Fruit fly (Drosophila melanogaster): ENCODE measurements around the gene mus304.

mus304 gene

DNA sequence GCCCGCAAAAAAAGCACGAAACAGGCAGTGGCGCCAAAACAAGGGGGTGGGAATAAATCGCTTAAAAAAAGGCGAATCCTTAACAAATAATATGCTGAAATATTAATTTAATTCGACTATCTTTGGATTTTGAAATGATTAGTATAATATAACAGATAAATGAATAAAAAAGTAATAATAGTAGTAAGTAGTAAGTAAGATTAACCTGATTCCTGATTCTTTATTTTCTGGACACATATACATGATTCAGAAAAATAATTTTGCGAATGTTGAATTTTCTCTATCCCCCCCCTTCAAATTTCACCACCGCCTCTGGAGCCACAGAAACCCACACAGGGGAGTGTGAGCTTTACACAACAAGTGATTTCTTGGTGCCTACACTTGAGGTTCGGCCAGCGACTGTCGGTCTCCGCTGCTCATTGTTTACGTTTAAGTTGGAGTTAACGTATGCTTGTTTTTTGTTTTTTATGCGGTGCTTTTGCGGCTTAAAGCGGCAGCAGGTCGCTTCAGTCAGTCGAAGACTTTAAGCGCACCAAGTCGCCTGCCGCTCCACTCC is 38.9 kb downstream of the mus304 start, which contains the start of gene CG7330 (continued):
- TF ChIP-seq E2f2 (GFP tag; IDR thresholded peaks at IDR 0.05) (peak; percentile 66), MTF-1 (GFP tag; optimal IDR thresholded peaks at IDR 0.05; ENCODE audit: borderline replicate concordance) (peak; percentile 54), CG32767 (GFP tag; IDR thresholded peaks at IDR 0.05) (peak; percentile 90), CG18476 (GFP tag; optimal IDR thresholded peaks at IDR 0.05) (peak; percentile 32), CG6272 (GFP tag; IDR thresholded peaks at IDR 0.05) (peak; percentile 75), dati (GFP tag; IDR thresholded peaks at IDR 0.05) (no peak; the same call in 1 of the 2 replicates), CG14014 (GFP tag; IDR thresholded peaks at IDR 0.05) (peak; percentile 88; the same call in 1 of the 2 replicates), HLHmδ (GFP tag; optimal IDR thresholded peaks at IDR 0.05) (no peak), CG16815 (GFP tag; optimal IDR thresholded peaks at IDR 0.05) (peak; percentile 70), CG13424 (tag; optimal IDR thresholded peaks at IDR 0.05) (peak; percentile 96), ERR (GFP tag; optimal IDR thresholded peaks at IDR 0.05) (no peak), CG17802 (tag; optimal IDR thresholded peaks at IDR 0.05) (peak; percentile 19), CG18011 (GFP tag; optimal IDR thresholded peaks at IDR 0.05) (peak; percentile 80), CG3407 (GFP tag; optimal IDR thresholded peaks at IDR 0.05) (peak; percentile 83), vnd (GFP tag; IDR thresholded peaks at IDR 0.05; ENCODE audit: partially characterized antibody) (no peak), H2.0 (GFP tag; IDR thresholded peaks at IDR 0.05) (peak; percentile 78), vfl (GFP tag; optimal IDR thresholded peaks at IDR 0.05) (no peak), CG2889 (GFP tag; IDR thresholded peaks at IDR 0.05) (peak; percentile 76; the same call in 2 of the 3 replicates), Bdp1 (GFP tag; optimal IDR thresholded peaks at IDR 0.05) (peak; percentile 25), CG2202 (tag; optimal IDR thresholded peaks at IDR 0.05) (no peak), wdn (GFP tag; IDR thresholded peaks at IDR 0.05) (peak; percentile 74), ro (GFP tag; IDR thresholded peaks at IDR 0.05) (peak; percentile 66; the same call in 1 of the 2 replicates), CG11560 (tag; IDR thresholded peaks at IDR 0.05) (peak; percentile 57; the same call in 1 of the 3 replicates), nerfin-2 (GFP tag; IDR thresholded peaks at IDR 0.05; ENCODE audit: partially characterized antibody) (no peak), Camta (GFP tag; optimal IDR thresholded peaks at IDR 0.05) (peak; percentile 38), pros (GFP tag; optimal IDR thresholded peaks at IDR 0.05) (no peak), corto (GFP tag; optimal IDR thresholded peaks at IDR 0.05) (peak; percentile 20), CG15269 (tag; optimal IDR thresholded peaks at IDR 0.05) (peak; percentile 96), slp2 (GFP tag; optimal IDR thresholded peaks at IDR 0.05) (peak; percentile 14), CG32772 (GFP tag; IDR thresholded peaks at IDR 0.05) (peak; percentile 84), stc (GFP tag; IDR thresholded peaks at IDR 0.05) (peak; percentile 93), CG10209 (GFP tag; optimal IDR thresholded peaks at IDR 0.05) (peak; percentile 95), CG7786 (GFP tag; optimal IDR thresholded peaks at IDR 0.05) (peak; percentile 10), cwo (GFP tag; optimal IDR thresholded peaks at IDR 0.05) (peak; percentile 92), Lhr (GFP tag; optimal IDR thresholded peaks at IDR 0.05) (peak; percentile 55), CG4730 (GFP tag; IDR thresholded peaks at IDR 0.05) (peak; percentile 85), CG11093 (GFP tag; IDR thresholded peaks at IDR 0.05) (peak; percentile 87), bowl (GFP tag; IDR thresholded peaks at IDR 0.05) (peak; percentile 76), ac (GFP tag; optimal IDR thresholded peaks at IDR 0.05) (peak; percentile 14), Dfd (GFP tag; optimal IDR thresholded peaks at IDR 0.05) (peak in 1 of 2 experiments; percentile 88), CG9215 (GFP tag; IDR thresholded peaks at IDR 0.05) (peak; percentile 82), stwl (tag; optimal IDR thresholded peaks at IDR 0.05) (no peak), CHES-1-like (GFP tag; optimal IDR thresholded peaks at IDR 0.05) (peak; percentile 57), gro (GFP tag; optimal IDR thresholded peaks at IDR 0.05) (peak; percentile 14), Max (GFP tag; optimal IDR thresholded peaks at IDR 0.05) (peak; percentile 77), sim (GFP tag; IDR thresholded peaks at IDR 0.05) (0 out of 2 replicates have a peak, but pooled peaks have one; percentile 40), CG11504 (tag; optimal IDR thresholded peaks at IDR 0.05) (peak; percentile 97), CG13775 (GFP tag; optimal IDR thresholded peaks at IDR 0.05) (peak; percentile 83), CG6765 (GFP tag; optimal IDR thresholded peaks at IDR 0.05) (peak; percentile 91), Gug (GFP tag; IDR thresholded peaks at IDR 0.05) (peak; percentile 79)
